Worm (Caenorhabditis elegans): ENCODE results near the gene pigq-1.

ce11 chrIV:11164831-11165230 is 17.8 kb upstream of the pigq-1 start, which contains the start of gene C08F8.6:
- TF ChIP-seq nhr-6 (tag; optimal IDR thresholded peaks at IDR 0.05) (no peak), nhr-25 (tag; optimal IDR thresholded peaks at IDR 0.05; ENCODE audit: borderline replicate concordance, insufficient read depth) (no peak), nhr-237 (tag; optimal IDR thresholded peaks at IDR 0.05) (no peak), unc-39 (tag; optimal IDR thresholded peaks at IDR 0.05) (no peak), aly-2 (tag; optimal IDR thresholded peaks at IDR 0.05) (no peak)
